Worm (Caenorhabditis elegans) whole organism, young adult: ENCODE data around the gene F54B11.8.

Experiments
- B0019.2 ChIP-seq: fragments of 200-800 bp; sonication (Bioruptor generic); conservative IDR thresholded peaks from 2 replicates; pipeline ENCODE4 v1.3.6; 2022; ENCODE audit warnings: missing genetic modification reagents, missing genetic modification characterization, missing compliant biosample characterization
- ceh-91 ChIP-seq: fragments of 200-800 bp; sonication (Bioruptor generic); IDR thresholded peaks from 2 replicates; pipeline ENCODE4 v1.3.6; 2022; ENCODE audit warnings: missing genetic modification reagents, missing genetic modification characterization, missing compliant biosample characterization

- no peak for TF ChIP-seq ceh-91
- TF ChIP-seq B0019.2 (GFP tag; lab: Robert Waterston, UW) = no peak
These were observed 21.9 kb downstream of the F54B11.8 start, which contains the start of gene F54B11.10 for ce11 chrX:13581820-13582219.
